Worm (Caenorhabditis elegans) whole organism, mixed stage, embryonic: Measurements from ENCODE around the gene Y116F11A.3.

Experiments used
- blmp-1 ChIP-seq: fragments of 150-350 bp; optimal IDR thresholded peaks from 2 replicates; lab custom pipeline; 2014; ENCODE audit warnings: missing biosample characterization, missing genetic modification characterization
- lin-13 ChIP-seq: fragments of 150-350 bp; optimal IDR thresholded peaks from 2 replicates; lab custom pipeline; 2014; ENCODE audit warnings: missing biosample characterization, missing genetic modification characterization
- lsy-2 ChIP-seq: fragments of 150-350 bp; optimal IDR thresholded peaks from 2 replicates; lab custom pipeline; 2014; ENCODE audit warnings: missing biosample characterization, missing genetic modification characterization
- mep-1 ChIP-seq: fragments of 150-350 bp; optimal IDR thresholded peaks from 2 replicates; lab custom pipeline; 2017; ENCODE audit warnings: missing biosample characterization, missing genetic modification reagents, missing genetic modification characterization, inconsistent platforms
- nhr-12 ChIP-seq: fragments of 150-350 bp; optimal IDR thresholded peaks from 2 replicates; lab custom pipeline; 2014; ENCODE audit warnings: missing biosample characterization, missing genetic modification characterization
- nhr-237 ChIP-seq: fragments of 150-350 bp; optimal IDR thresholded peaks from 2 replicates; lab custom pipeline; 2014; ENCODE audit warnings: missing biosample characterization, missing genetic modification characterization
- nhr-28 ChIP-seq: fragments of 150-350 bp; optimal IDR thresholded peaks from 2 replicates; lab custom pipeline; 2014; ENCODE audit warnings: missing biosample characterization, missing genetic modification characterization
- nhr-76 ChIP-seq: sonication (generic microtip); optimal IDR thresholded peaks from 2 replicates; lab custom pipeline; 2017; ENCODE audit warnings: missing biosample characterization, missing genetic modification characterization
- pha-4 ChIP-seq: fragments of 150-350 bp; optimal IDR thresholded peaks from 2 replicates; lab custom pipeline; 2018; ENCODE audit warnings: missing biosample characterization, missing genetic modification reagents, missing genetic modification characterization
- snpc-4 ChIP-seq: fragments of 150-350 bp; optimal IDR thresholded peaks from 2 replicates; lab custom pipeline; 2014; ENCODE audit warnings: missing biosample characterization, missing genetic modification characterization
- sptf-1 ChIP-seq: sonication (generic microtip); optimal IDR thresholded peaks from 2 replicates; lab custom pipeline; 2017; ENCODE audit warnings: mild to moderate bottlenecking, missing genetic modification characterization, moderate library complexity, missing compliant biosample characterization
- unc-39 ChIP-seq: fragments of 150-350 bp; optimal IDR thresholded peaks from 2 replicates; lab custom pipeline; 2014; ENCODE audit warnings: missing biosample characterization, missing genetic modification characterization
- unc-62 ChIP-seq: fragments of 150-350 bp; optimal IDR thresholded peaks from 2 replicates; lab custom pipeline; 2014; ENCODE audit warnings: missing biosample characterization, missing genetic modification reagents, missing genetic modification characterization
- ztf-11 ChIP-seq: fragments of 150-350 bp; optimal IDR thresholded peaks from 2 replicates; lab custom pipeline; 2014; ENCODE audit warnings: missing biosample characterization, missing genetic modification characterization

DNA sequence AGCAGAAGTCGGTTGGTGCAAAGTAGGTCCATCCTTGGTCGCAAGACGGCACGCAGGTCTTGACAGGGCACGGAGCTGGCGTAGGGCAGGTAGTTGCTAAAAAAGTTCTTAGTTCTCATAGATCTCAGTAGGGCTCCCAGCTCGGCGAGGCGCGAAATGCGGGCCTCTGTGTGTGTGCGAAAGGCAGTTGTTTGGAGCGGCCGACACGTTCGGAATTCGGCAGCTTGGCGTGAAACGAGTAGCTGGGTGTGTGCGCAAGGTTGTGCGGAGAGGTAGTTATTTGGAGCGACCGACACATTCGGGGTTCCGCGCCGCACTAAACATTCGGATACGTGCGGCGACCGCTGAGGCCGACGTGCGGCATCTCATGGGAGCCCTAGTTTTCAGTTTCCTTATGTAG lies 24.0 kb downstream of the Y116F11A.3 start:
- no peak for TF ChIP-seq sptf-1 (tag; lab: Kevin White, UChicago)
- no peak for TF ChIP-seq nhr-76 (tag; lab: Kevin White, UChicago)
- no peak for TF ChIP-seq nhr-12 (tag; lab: Kevin White, UChicago)
- no peak for TF ChIP-seq nhr-28
- no peak for TF ChIP-seq blmp-1
- no peak for TF ChIP-seq lsy-2 (tag; lab: Kevin White, UChicago)
- no peak for TF ChIP-seq ztf-11 (tag; lab: Kevin White, UChicago)
- TF ChIP-seq unc-62 (GFP tag; lab: Kevin White, UChicago) = no peak
- no peak for TF ChIP-seq snpc-4 (tag; lab: Kevin White, UChicago)
- TF ChIP-seq unc-39 (tag; lab: Kevin White, UChicago) = no peak
- TF ChIP-seq mep-1 = no peak
- no peak for TF ChIP-seq nhr-237 (tag; lab: Kevin White, UChicago)
- TF ChIP-seq pha-4 (tag; lab: Kevin White, UChicago) = no peak
- no peak for TF ChIP-seq lin-13 (tag; lab: Kevin White, UChicago)
